Worm (Caenorhabditis elegans): ENCODE data around the gene F21C10.13.

F21C10.13 gene

DNA sequence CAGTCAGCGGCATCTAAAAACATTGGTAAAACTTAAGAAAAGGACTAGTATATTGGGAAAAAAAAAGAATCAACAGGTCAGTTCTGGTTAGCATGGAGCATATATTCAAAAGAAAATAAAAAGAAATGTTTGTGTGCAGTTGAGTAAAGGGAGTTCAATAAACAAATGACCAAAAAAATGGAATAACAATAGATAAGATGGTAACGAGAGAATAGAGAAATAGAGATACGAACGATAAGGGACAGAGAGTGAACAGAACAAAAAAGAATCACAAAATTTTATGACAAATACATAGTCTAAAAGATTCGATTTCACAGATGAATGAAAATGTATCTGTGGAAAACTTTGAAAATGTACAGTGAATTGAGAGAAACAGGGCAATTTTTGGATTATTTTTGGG is 50.9 kb downstream of the F21C10.13 start, which contains the start of gene gad-3 (continued):
- TF ChIP-seq pha-4 (GFP tag; IDR thresholded peaks at IDR 0.05) (no peak), pha-4 (tag; optimal IDR thresholded peaks at IDR 0.05) (no peak), cey-2 (tag; optimal IDR thresholded peaks at IDR 0.05; ENCODE audit: borderline replicate concordance, insufficient read depth) (no peak), daf-16 (GFP tag; optimal IDR thresholded peaks at IDR 0.05) (no peak), daf-16 (tag; optimal IDR thresholded peaks at IDR 0.05) (peak; percentile 92), spr-1 (tag; optimal IDR thresholded peaks at IDR 0.05) (no peak), attf-4 (tag; optimal IDR thresholded peaks at IDR 0.05) (no peak), lin-39 (tag; optimal IDR thresholded peaks at IDR 0.05) (no peak), saeg-2 (GFP tag; IDR thresholded peaks at IDR 0.05) (no peak), sdz-12 (GFP tag; optimal IDR thresholded peaks at IDR 0.05) (no peak), snpc-1.2 (GFP tag; IDR thresholded peaks at IDR 0.05) (no peak), vab-7 (GFP tag; IDR thresholded peaks at IDR 0.05) (no peak), D1046.2 (GFP tag; IDR thresholded peaks at IDR 0.05) (no peak), hlh-11 (tag; optimal IDR thresholded peaks at IDR 0.05) (peak; percentile 28), nhr-28 (tag; optimal IDR thresholded peaks at IDR 0.05) (peak; percentile 68), skn-1 (tag; optimal IDR thresholded peaks at IDR 0.05) (no peak), arid-1 (GFP tag; conservative IDR thresholded peaks at IDR 0.05) (no peak), mdl-1 (tag; optimal IDR thresholded peaks at IDR 0.05) (no peak), php-3 (GFP tag; IDR thresholded peaks at IDR 0.05) (no peak)
